Fruit fly (Drosophila melanogaster): ENCODE data around the gene Srrm1.

Gene Srrm1

dm6 chr3L:13022160-13022853, 14.3 kb upstream of the Srrm1 start, which contains the start of gene Adk2 (continued):
- TF ChIP-seq gfzf (GFP tag; optimal IDR thresholded peaks at IDR 0.05) (peak; percentile 79), Rfx (GFP tag; IDR thresholded peaks at IDR 0.05) (peak; percentile 83), pum (GFP tag; optimal IDR thresholded peaks at IDR 0.05) (no peak), esg (GFP tag; conservative IDR thresholded peaks at IDR 0.05) (peak; percentile 11; the same call in 1 of the 2 replicates), CG6254 (GFP tag; optimal IDR thresholded peaks at IDR 0.05) (no peak), zfh1 (GFP tag; IDR thresholded peaks at IDR 0.05) (peak; percentile 61; the same call in 2 of the 3 replicates), slbo (GFP tag; IDR thresholded peaks at IDR 0.05) (peak; percentile 79), H2.0 (GFP tag; IDR thresholded peaks at IDR 0.05) (peak; percentile 40; the same call in 1 of the 2 replicates), YL-1 (GFP tag; optimal IDR thresholded peaks at IDR 0.05) (peak; percentile 66), E2f2 (GFP tag; IDR thresholded peaks at IDR 0.05) (peak; percentile 20; the same call in 1 of the 2 replicates), Deaf1 (tag; optimal IDR thresholded peaks at IDR 0.05) (peak; percentile 60), tgo (GFP tag; IDR thresholded peaks at IDR 0.05) (peak; percentile 44; the same call in 2 of the 3 replicates), CG4617 (GFP tag; optimal IDR thresholded peaks at IDR 0.05; ENCODE audit: borderline replicate concordance) (no peak), Oaz (GFP tag; IDR thresholded peaks at IDR 0.05) (no peak), CG32532 (GFP tag; IDR thresholded peaks at IDR 0.05) (peak; percentile 75), CG15073 (GFP tag; optimal IDR thresholded peaks at IDR 0.05) (peak; percentile 19), CG17328 (GFP tag; IDR thresholded peaks at IDR 0.05) (peak; percentile 13; the same call in 1 of the 2 replicates), ERR (GFP tag; optimal IDR thresholded peaks at IDR 0.05) (no peak), br (optimal IDR thresholded peaks at IDR 0.05) (no peak), CG9609 (GFP tag; optimal IDR thresholded peaks at IDR 0.05) (peak; percentile 12), CG11456 (GFP tag; IDR thresholded peaks at IDR 0.05) (peak; percentile 67; the same call in 1 of the 3 replicates), Blimp-1 (GFP tag; optimal IDR thresholded peaks at IDR 0.05) (peak; percentile 3), Mes4 (GFP tag; optimal IDR thresholded peaks at IDR 0.05) (peak; percentile 11), so (GFP tag; IDR thresholded peaks at IDR 0.05) (0 out of 3 replicates have a peak, but pooled peaks have one; percentile 34), ara (GFP tag; IDR thresholded peaks at IDR 0.05) (0 out of 2 replicates have a peak, but pooled peaks have one; percentile 17), dati (GFP tag; IDR thresholded peaks at IDR 0.05) (no peak), CG10543 (GFP tag; optimal IDR thresholded peaks at IDR 0.05) (peak; percentile 27), gcm (GFP tag; optimal IDR thresholded peaks at IDR 0.05) (peak; percentile 18), CG18476 (GFP tag; optimal IDR thresholded peaks at IDR 0.05) (no peak), Xrp1 (GFP tag; IDR thresholded peaks at IDR 0.05) (no peak), CG8924 (tag; optimal IDR thresholded peaks at IDR 0.05) (peak; percentile 75), vnd (GFP tag; IDR thresholded peaks at IDR 0.05; ENCODE audit: partially characterized antibody) (no peak), CG6854 (GFP tag; optimal IDR thresholded peaks at IDR 0.05) (no peak), CG14014 (GFP tag; IDR thresholded peaks at IDR 0.05) (peak; percentile 44), ken (GFP tag; IDR thresholded peaks at IDR 0.05) (0 out of 3 replicates have a peak, but pooled peaks have one; percentile 39), B-H1 (GFP tag; IDR thresholded peaks at IDR 0.05) (peak; percentile 20; the same call in 2 of the 3 replicates), Elba2 (GFP tag; optimal IDR thresholded peaks at IDR 0.05) (peak; percentile 8), scrt (GFP tag; optimal IDR thresholded peaks at IDR 0.05) (peak; percentile 10), stwl (tag; optimal IDR thresholded peaks at IDR 0.05) (peak; percentile 27), CG14441 (GFP tag; IDR thresholded peaks at IDR 0.05) (peak; percentile 55), CG15479 (GFP tag; optimal IDR thresholded peaks at IDR 0.05) (peak; percentile 52), CG10431 (GFP tag; optimal IDR thresholded peaks at IDR 0.05) (no peak), fru (optimal IDR thresholded peaks at IDR 0.05) (no peak), CG15269 (tag; optimal IDR thresholded peaks at IDR 0.05) (no peak), exex (tag; optimal IDR thresholded peaks at IDR 0.05) (peak; percentile 44), CG11504 (tag; optimal IDR thresholded peaks at IDR 0.05) (peak; percentile 22), slp2 (GFP tag; optimal IDR thresholded peaks at IDR 0.05) (no peak), eyg (GFP tag; optimal IDR thresholded peaks at IDR 0.05) (no peak), gt (GFP tag; IDR thresholded peaks at IDR 0.05) (0 out of 2 replicates have a peak, but pooled peaks have one; percentile 14), sna (GFP tag; IDR thresholded peaks at IDR 0.05; ENCODE audit: partially characterized antibody) (peak; percentile 23; the same call in 1 of the 2 replicates)
